Fruit fly (Drosophila melanogaster): ENCODE measurements around the gene Wdr81.

Wdr81 gene

DNA sequence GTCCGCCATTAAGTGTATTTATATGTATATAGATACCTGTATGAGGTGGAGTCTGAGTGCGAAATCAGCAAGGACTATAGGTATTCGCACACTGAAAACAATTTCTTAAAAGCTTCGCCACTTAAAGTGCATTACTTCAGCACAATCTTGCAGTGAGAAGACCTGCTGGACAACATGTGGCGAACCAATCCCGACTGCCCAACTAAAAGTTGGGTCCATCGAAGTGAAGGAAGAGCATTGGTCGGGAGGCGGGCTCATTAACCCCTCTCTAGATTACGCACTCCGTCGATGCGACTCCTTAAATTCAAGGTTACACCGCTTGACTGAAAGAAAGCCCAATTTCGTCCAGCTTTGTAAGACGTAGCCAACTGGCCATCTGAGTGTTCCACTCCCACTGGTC is 7.5 kb downstream of the Wdr81 start:
- TF ChIP-seq CG15601 (tag; optimal IDR thresholded peaks at IDR 0.05) (no peak), CG3163 (GFP tag; optimal IDR thresholded peaks at IDR 0.05) (no peak), corto (GFP tag; optimal IDR thresholded peaks at IDR 0.05) (no peak), Spps (tag; optimal IDR thresholded peaks at IDR 0.05) (no peak), slbo (GFP tag; IDR thresholded peaks at IDR 0.05) (no peak), insv (GFP tag; optimal IDR thresholded peaks at IDR 0.05) (no peak), fd96Cb (tag; optimal IDR thresholded peaks at IDR 0.05) (no peak), schlank (tag; optimal IDR thresholded peaks at IDR 0.05) (no peak)

DNA sequence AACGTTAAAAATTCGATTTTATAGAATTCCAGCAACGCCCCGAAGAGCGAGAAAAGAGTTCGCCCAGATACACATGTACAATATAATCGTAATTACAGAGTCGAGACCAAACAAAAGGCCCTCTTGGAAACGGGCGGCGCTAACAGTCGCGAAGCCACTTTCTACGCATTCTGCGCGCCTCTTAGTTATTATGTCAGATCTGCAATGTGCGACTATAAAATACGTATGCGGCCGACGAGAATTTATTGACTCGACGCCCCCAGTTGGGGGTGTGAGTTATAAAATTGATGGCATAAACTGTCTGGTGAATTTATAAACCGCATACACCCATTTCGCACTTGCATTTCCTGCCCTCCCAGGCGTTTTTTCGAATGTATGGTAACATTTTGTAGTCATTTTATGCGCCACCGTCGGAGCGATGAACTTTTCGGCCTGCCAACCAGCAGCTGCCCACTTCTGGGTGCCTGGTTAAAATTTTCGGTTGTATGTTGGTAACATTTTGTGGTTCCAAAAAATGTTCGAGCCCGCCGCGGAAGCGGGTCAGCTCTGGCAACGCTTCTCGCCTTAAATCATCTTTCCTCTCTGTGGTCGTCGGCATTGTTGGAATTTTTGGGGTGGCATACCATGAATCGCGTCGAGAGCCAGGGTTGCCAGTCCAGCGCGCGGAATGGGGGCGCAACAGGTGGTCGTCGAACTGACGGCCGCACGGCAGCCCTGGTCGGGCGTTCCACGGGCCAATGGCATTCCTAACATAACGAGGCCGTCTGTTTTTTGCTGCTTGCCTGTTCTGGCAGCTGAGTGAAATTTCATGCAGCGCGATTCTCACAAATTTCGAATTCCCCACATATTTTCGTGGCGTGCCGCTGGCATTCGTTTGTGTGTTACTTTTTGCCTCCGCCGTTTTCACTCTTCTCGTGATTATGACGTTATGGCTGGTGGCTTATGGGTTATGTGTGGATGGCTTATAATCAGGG is 8.8 kb downstream of the Wdr81 start:
- TF ChIP-seq CG9817 (tag; optimal IDR thresholded peaks at IDR 0.05) (peak; percentile 40), CG4282 (GFP tag; optimal IDR thresholded peaks at IDR 0.05) (no peak), Blimp-1 (GFP tag; optimal IDR thresholded peaks at IDR 0.05) (peak; percentile 75), amos (GFP tag; IDR thresholded peaks at IDR 0.05; ENCODE audit: partially characterized antibody) (no peak), eve (GFP tag; optimal IDR thresholded peaks at IDR 0.05) (no peak), rib (GFP tag; IDR thresholded peaks at IDR 0.05) (no peak), CG31388 (GFP tag; optimal IDR thresholded peaks at IDR 0.05) (peak; percentile 26), CG10565 (GFP tag; optimal IDR thresholded peaks at IDR 0.05) (no peak), CG6791 (GFP tag; IDR thresholded peaks at IDR 0.05; ENCODE audit: partially characterized antibody) (no peak), Deaf1 (tag; optimal IDR thresholded peaks at IDR 0.05) (peak; percentile 74), CG31365 (tag; optimal IDR thresholded peaks at IDR 0.05) (peak; percentile 49), sens (GFP tag) (peak; percentile 97), cwo (GFP tag; optimal IDR thresholded peaks at IDR 0.05) (peak; percentile 89), CG18476 (GFP tag; optimal IDR thresholded peaks at IDR 0.05) (no peak), corto (GFP tag; optimal IDR thresholded peaks at IDR 0.05) (no peak), CG9437 (GFP tag; optimal IDR thresholded peaks at IDR 0.05) (no peak), CHES-1-like (GFP tag; optimal IDR thresholded peaks at IDR 0.05) (peak; percentile 91), esg (GFP tag; conservative IDR thresholded peaks at IDR 0.05) (no peak), crp (GFP tag; optimal IDR thresholded peaks at IDR 0.05) (peak in 1 of 2 experiments; percentile 52), tx (GFP tag; optimal IDR thresholded peaks at IDR 0.05) (peak; percentile 71), CG1602 (GFP tag; optimal IDR thresholded peaks at IDR 0.05) (no peak), CG8359 (GFP tag; optimal IDR thresholded peaks at IDR 0.05; ENCODE audit: borderline replicate concordance) (peak; percentile 35), fd102C (GFP tag; optimal IDR thresholded peaks at IDR 0.05) (peak; percentile 34), Sry-δ (GFP tag; optimal IDR thresholded peaks at IDR 0.05) (peak; percentile 49), CG7987 (GFP tag; optimal IDR thresholded peaks at IDR 0.05) (peak; percentile 27), odd (GFP tag; optimal IDR thresholded peaks at IDR 0.05) (peak; percentile 20), MTF-1 (GFP tag; optimal IDR thresholded peaks at IDR 0.05; ENCODE audit: borderline replicate concordance) (peak; percentile 86), CG34376 (GFP tag; optimal IDR thresholded peaks at IDR 0.05) (peak; percentile 82), salm (tag; optimal IDR thresholded peaks at IDR 0.05) (peak; percentile 82), zfh1 (GFP tag; IDR thresholded peaks at IDR 0.05) (no peak), bsh (GFP tag; optimal IDR thresholded peaks at IDR 0.05) (peak; percentile 26 to 63), Awh (GFP tag; IDR thresholded peaks at IDR 0.05) (no peak), CG13123 (GFP tag; optimal IDR thresholded peaks at IDR 0.05) (no peak), CG30431 (GFP tag; optimal IDR thresholded peaks at IDR 0.05) (peak; percentile 0), CG10431 (GFP tag; optimal IDR thresholded peaks at IDR 0.05) (peak; percentile 51), slbo (GFP tag; IDR thresholded peaks at IDR 0.05) (no peak), croc (GFP tag; conservative IDR thresholded peaks at IDR 0.05) (no peak), oc (tag; optimal IDR thresholded peaks at IDR 0.05) (peak; percentile 81), dimm (GFP tag; IDR thresholded peaks at IDR 0.05) (no peak), Atf-2 (GFP tag; optimal IDR thresholded peaks at IDR 0.05) (peak; percentile 57)
